Worm (Caenorhabditis elegans): ENCODE data around the gene pgap-2.
A peak's percentile ranks its signal among the peaks of the same experiment; 100 is the strongest.

The pgap-2 gene

DNA sequence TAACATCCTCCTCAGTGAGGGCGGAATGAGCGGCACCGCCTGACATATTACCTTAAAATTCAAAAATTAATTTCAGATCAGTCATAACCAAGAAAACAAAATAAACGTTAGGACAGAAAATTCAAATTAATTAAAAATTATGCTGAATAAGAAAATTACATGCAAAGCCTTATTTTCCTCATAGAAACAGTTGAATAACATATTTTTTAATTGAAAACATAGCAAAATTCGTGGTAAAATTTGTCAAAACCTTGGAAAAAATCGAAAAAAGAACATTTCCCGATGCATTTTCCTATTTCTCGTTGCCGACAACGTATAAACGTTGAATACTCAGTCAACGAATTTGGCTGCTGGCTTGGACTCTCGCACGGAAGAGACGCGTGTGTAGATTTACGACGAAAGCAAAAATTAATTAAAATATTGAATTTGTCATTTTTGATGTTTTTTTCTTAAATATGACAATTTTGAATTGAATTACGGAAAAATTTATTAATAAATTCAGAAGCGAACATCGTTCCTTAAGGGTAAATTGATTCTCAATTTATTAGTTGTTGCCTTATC is 48.8 kb downstream of the pgap-2 start, which contains the start of the genes rps-0 and rbg-3 (continued):
- no peak for TF ChIP-seq ccch-3 (GFP tag; optimal IDR thresholded peaks at IDR 0.05)
- TF ChIP-seq pbrm-1 (GFP tag; IDR thresholded peaks at IDR 0.05): peak; percentile 77
- peak; percentile 20 for TF ChIP-seq ztf-26 (tag; optimal IDR thresholded peaks at IDR 0.05)
- TF ChIP-seq fkh-3 (tag; optimal IDR thresholded peaks at IDR 0.05): no peak
- TF ChIP-seq athp-1 (tag; optimal IDR thresholded peaks at IDR 0.05): no peak
- no peak for TF ChIP-seq cebp-2 (GFP tag; IDR thresholded peaks at IDR 0.05)
- peak; percentile 86 for TF ChIP-seq ZK185.1 (tag; optimal IDR thresholded peaks at IDR 0.05; ENCODE audit: poor library complexity, severe bottlenecking)
- TF ChIP-seq sea-2 (GFP tag; IDR thresholded peaks at IDR 0.05): no peak
- TF ChIP-seq cebp-1 (GFP tag; IDR thresholded peaks at IDR 0.05): no peak
- peak; percentile 80 for TF ChIP-seq cebp-1 (tag; optimal IDR thresholded peaks at IDR 0.05)
- peak; percentile 89 for TF ChIP-seq lin-54 (GFP tag; optimal IDR thresholded peaks at IDR 0.05)
- no peak; the same call in 1 of the 2 replicates for TF ChIP-seq C06A6.2 (GFP tag; conservative IDR thresholded peaks at IDR 0.05)

Measured in whole organism, young adult.